Worm (Caenorhabditis elegans) whole organism, mixed stage, embryonic: ENCODE measurements around the gene sra-27.

Experiments used
- lin-13 ChIP-seq: fragments of 150-350 bp; optimal IDR thresholded peaks from 2 replicates; lab custom pipeline; 2014; ENCODE audit warnings: missing biosample characterization, missing genetic modification characterization
- nhr-237 ChIP-seq: fragments of 150-350 bp; optimal IDR thresholded peaks from 2 replicates; lab custom pipeline; 2014; ENCODE audit warnings: missing biosample characterization, missing genetic modification characterization
- ztf-11 ChIP-seq: fragments of 150-350 bp; optimal IDR thresholded peaks from 2 replicates; lab custom pipeline; 2014; ENCODE audit warnings: missing biosample characterization, missing genetic modification characterization

DNA sequence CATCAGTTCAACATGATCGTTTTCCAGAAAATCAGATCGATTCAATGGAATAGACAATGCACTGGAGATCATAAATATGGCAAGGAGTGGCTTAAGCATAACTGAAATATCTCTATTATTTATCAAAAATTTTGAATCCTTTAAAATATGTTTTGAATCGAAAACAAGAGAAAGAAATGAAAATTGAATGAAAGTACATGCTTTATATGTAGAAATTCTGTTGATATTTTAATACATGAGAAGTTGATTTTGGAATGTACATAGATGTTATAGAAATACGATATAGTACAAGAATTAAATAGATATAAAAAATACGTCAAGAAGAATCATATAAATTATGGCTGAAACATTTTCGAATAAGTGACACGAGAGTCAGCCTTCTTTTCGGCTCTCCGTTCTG, 23.4 kb downstream of the sra-27 start, which contains the start of gene C56C10.9:
- TF ChIP-seq ztf-11 (tag; lab: Kevin White, UChicago) (no peak), nhr-237 (tag; lab: Kevin White, UChicago) (no peak), lin-13 (tag; lab: Kevin White, UChicago) (no peak)
